Fruit fly (Drosophila melanogaster) whole organism, embryonic: ENCODE measurements around the gene CG46440.

Experiments
- CG10462 ChIP-seq: fragments of 200-800 bp; sonication (Bioruptor generic); optimal IDR thresholded peaks from 2 replicates; lab custom pipeline; 2016; ENCODE audit warnings: missing biosample characterization, missing genetic modification characterization
- CG10654 ChIP-seq: fragments of 200-800 bp; sonication (Bioruptor generic); optimal IDR thresholded peaks from 2 replicates; lab custom pipeline; 2016; ENCODE audit warnings: missing biosample characterization, missing genetic modification characterization
- CG12236 ChIP-seq: fragments of 200-800 bp; sonication (Bioruptor generic); optimal IDR thresholded peaks from 2 replicates; lab custom pipeline; 2016; ENCODE audit warnings: missing biosample characterization, missing genetic modification characterization
- CG13424 ChIP-seq: fragments of 200-800 bp; sonication (Bioruptor generic); optimal IDR thresholded peaks from 2 replicates; lab custom pipeline; 2019; ENCODE audit warnings: missing biosample characterization, mild to moderate bottlenecking, missing genetic modification characterization, moderate library complexity
- CG1529 ChIP-seq: fragments of 200-800 bp; sonication (Bioruptor generic); optimal IDR thresholded peaks from 3 replicates; lab custom pipeline; 2018; ENCODE audit warnings: missing biosample characterization, missing genetic modification characterization
- CG17186 ChIP-seq: fragments of 200-800 bp; sonication (Bioruptor generic); optimal IDR thresholded peaks from 3 replicates; lab custom pipeline; 2017; ENCODE audit warnings: missing biosample characterization, missing genetic modification reagents, missing genetic modification characterization
- CG18599 ChIP-seq: fragments of 200-800 bp; sonication (Bioruptor generic); optimal IDR thresholded peaks from 3 replicates; lab custom pipeline; 2017; ENCODE audit warnings: missing biosample characterization, missing genetic modification characterization, mild to moderate bottlenecking, moderate library complexity, missing genetic modification reagents
- CG2120 ChIP-seq: fragments of 200-800 bp; sonication (Bioruptor generic); optimal IDR thresholded peaks from 3 replicates; lab custom pipeline; 2016; ENCODE audit warnings: missing biosample characterization, missing genetic modification characterization
- CG30431 ChIP-seq: fragments of 200-800 bp; sonication (Bioruptor generic); optimal IDR thresholded peaks from 2 replicates; lab custom pipeline; 2017; ENCODE audit warnings: missing biosample characterization, missing genetic modification characterization
- CG33213 ChIP-seq: fragments of 200-800 bp; sonication (Bioruptor generic); optimal IDR thresholded peaks from 3 replicates; lab custom pipeline; 2016; ENCODE audit warnings: missing biosample characterization, missing genetic modification characterization
- CG3995 ChIP-seq: fragments of 200-800 bp; sonication (Bioruptor generic); optimal IDR thresholded peaks from 3 replicates; lab custom pipeline; 2016; ENCODE audit warnings: missing biosample characterization, missing genetic modification characterization
- CG4360 ChIP-seq: fragments of 200-800 bp; sonication (Bioruptor generic); IDR thresholded peaks from 2 replicates; pipeline ENCODE4 v1.3.6; 2022; ENCODE audit warnings: missing biosample characterization, missing genetic modification characterization
- CG5953 ChIP-seq: fragments of 200-800 bp; sonication (Bioruptor generic); IDR thresholded peaks from 2 replicates; pipeline ENCODE4 v1.3.6; 2022; ENCODE audit warnings: missing biosample characterization, missing genetic modification characterization
- CG6683 ChIP-seq: fragments of 200-800 bp; sonication (Bioruptor generic); optimal IDR thresholded peaks from 2 replicates; lab custom pipeline; 2017; ENCODE audit warnings: missing biosample characterization, mild to moderate bottlenecking, missing genetic modification characterization, missing genetic modification reagents
- CG6765 ChIP-seq: fragments of 200-800 bp; sonication (Bioruptor generic); optimal IDR thresholded peaks from 3 replicates; lab custom pipeline; 2017; ENCODE audit warnings: missing biosample characterization, mild to moderate bottlenecking, missing genetic modification characterization
- CG6791 ChIP-seq: fragments of 200-800 bp; sonication (Bioruptor generic); IDR thresholded peaks from 3 replicates; pipeline ENCODE4 v1.3.6; 2022; ENCODE audit warnings: missing biosample characterization, missing genetic modification characterization; ENCODE audit not compliant: partially characterized antibody
- CG7786 ChIP-seq: fragments of 200-800 bp; sonication (Bioruptor generic); optimal IDR thresholded peaks from 2 replicates; lab custom pipeline; 2016; ENCODE audit warnings: missing biosample characterization, missing genetic modification characterization
- CG8089 ChIP-seq: fragments of 200-800 bp; sonication (Bioruptor generic); optimal IDR thresholded peaks from 3 replicates; lab custom pipeline; 2016; ENCODE audit warnings: missing biosample characterization, missing genetic modification characterization
- CG8388 ChIP-seq: fragments of 200-800 bp; sonication (Bioruptor generic); optimal IDR thresholded peaks from 2 replicates; lab custom pipeline; 2019; ENCODE audit warnings: missing biosample characterization, mild to moderate bottlenecking, missing genetic modification characterization, moderate library complexity
- CG9727 ChIP-seq: fragments of 200-800 bp; sonication (Bioruptor generic); optimal IDR thresholded peaks from 3 replicates; lab custom pipeline; 2017; ENCODE audit warnings: missing biosample characterization, mild to moderate bottlenecking, missing genetic modification characterization
- CG9817 ChIP-seq: fragments of 200-800 bp; sonication (Bioruptor generic); optimal IDR thresholded peaks from 2 replicates; lab custom pipeline; 2018; ENCODE audit warnings: missing biosample characterization, mild to moderate bottlenecking, missing genetic modification characterization, moderate library complexity
- CHES-1-like ChIP-seq: fragments of 200-800 bp; sonication (Bioruptor generic); optimal IDR thresholded peaks from 2 replicates; lab custom pipeline; 2016; ENCODE audit warnings: missing biosample characterization, missing genetic modification characterization
- CkIIα-i1 ChIP-seq: fragments of 200-800 bp; sonication (Bioruptor generic); IDR thresholded peaks from 2 replicates; pipeline ENCODE4 v1.3.6; 2022; ENCODE audit warnings: missing biosample characterization, missing genetic modification characterization
- ERR ChIP-seq: fragments of 200-800 bp; sonication (Bioruptor generic); optimal IDR thresholded peaks from 2 replicates; lab custom pipeline; 2016; ENCODE audit warnings: missing biosample characterization, missing genetic modification characterization
- Sox102F ChIP-seq: fragments of 200-800 bp; sonication (Bioruptor generic); optimal IDR thresholded peaks from 2 replicates; lab custom pipeline; 2018; ENCODE audit warnings: missing biosample characterization, mild to moderate bottlenecking, missing genetic modification characterization, moderate library complexity
- ase ChIP-seq: fragments of 200-800 bp; sonication (Bioruptor generic); IDR thresholded peaks from 3 replicates; pipeline ENCODE4 v1.3.6; 2022; ENCODE audit warnings: missing biosample characterization, missing genetic modification characterization
- bowl ChIP-seq: fragments of 200-800 bp; sonication (Bioruptor generic); IDR thresholded peaks from 2 replicates; pipeline ENCODE4 v1.3.6; 2022; ENCODE audit warnings: missing biosample characterization, missing genetic modification characterization
- btn ChIP-seq: fragments of 200-800 bp; sonication (Bioruptor generic); optimal IDR thresholded peaks from 2 replicates; lab custom pipeline; 2016; ENCODE audit warnings: missing biosample characterization, missing genetic modification characterization
- cato ChIP-seq: fragments of 200-800 bp; sonication (Bioruptor generic); optimal IDR thresholded peaks from 2 replicates; lab custom pipeline; 2016; ENCODE audit warnings: missing biosample characterization, missing genetic modification characterization, borderline replicate concordance
- da ChIP-seq: fragments of 200-800 bp; sonication (Bioruptor generic); optimal IDR thresholded peaks from 2 replicates; lab custom pipeline; 2016; ENCODE audit warnings: missing biosample characterization, missing genetic modification characterization
- dmrt11E ChIP-seq: fragments of 200-800 bp; sonication (Bioruptor generic); optimal IDR thresholded peaks from 3 replicates; lab custom pipeline; 2018; ENCODE audit warnings: missing biosample characterization, mild to moderate bottlenecking, missing genetic modification characterization, moderate library complexity
- dpn ChIP-seq, 2 experiments: fragments of 200-800 bp; sonication (Bioruptor generic); optimal IDR thresholded peaks; 3 replicates each; lab custom pipeline; 2016; ENCODE audit warnings: missing biosample characterization in 2 of 2, missing genetic modification characterization in 2 of 2
- ewg ChIP-seq: fragments of 200-800 bp; sonication (Bioruptor generic); optimal IDR thresholded peaks from 3 replicates; lab custom pipeline; 2017; ENCODE audit warnings: mild to moderate bottlenecking, missing biosample characterization, missing genetic modification reagents, missing genetic modification characterization
- jing ChIP-seq: fragments of 200-800 bp; sonication (Bioruptor generic); optimal IDR thresholded peaks from 2 replicates; lab custom pipeline; 2018; ENCODE audit warnings: missing biosample characterization, mild to moderate bottlenecking, missing genetic modification characterization
- kah ChIP-seq: fragments of 200-800 bp; sonication (Bioruptor generic); optimal IDR thresholded peaks from 2 replicates; lab custom pipeline; 2018; ENCODE audit warnings: missing biosample characterization, mild to moderate bottlenecking, missing genetic modification characterization
- kay ChIP-seq: fragments of 200-800 bp; sonication (Bioruptor generic); optimal IDR thresholded peaks from 2 replicates; lab custom pipeline; 2016; ENCODE audit warnings: missing biosample characterization, missing genetic modification characterization
- kni ChIP-seq: fragments of 200-800 bp; sonication (Bioruptor generic); optimal IDR thresholded peaks from 3 replicates; lab custom pipeline; 2017; ENCODE audit warnings: mild to moderate bottlenecking, missing biosample characterization, missing genetic modification reagents, missing genetic modification characterization
- mirr ChIP-seq: fragments of 200-800 bp; sonication (Bioruptor generic); optimal IDR thresholded peaks from 3 replicates; lab custom pipeline; 2018; ENCODE audit warnings: missing biosample characterization, mild to moderate bottlenecking, missing genetic modification characterization
- pan ChIP-seq, 4 experiments: fragments of >200 bp in 3 of 4; fragments of 200-800 bp in 1 of 4; sonication (Bioruptor generic) in 1 of 4; optimal IDR thresholded peaks in 3 of 4; IDR thresholded peaks in 1 of 4; 2 replicates each; pipeline versions ENCODE4 v1.3.6 to Lab custom; 2017 to 2022; ENCODE audit warnings: missing biosample characterization in 2 of 4, missing genetic modification characterization in 2 of 4, mixed read lengths in 1 of 4
- pita ChIP-seq: fragments of 200-800 bp; sonication (Bioruptor generic); optimal IDR thresholded peaks from 2 replicates; lab custom pipeline; 2017; ENCODE audit warnings: missing biosample characterization, mild to moderate bottlenecking, missing genetic modification characterization
- shn ChIP-seq: fragments of 200-800 bp; sonication (Bioruptor generic); optimal IDR thresholded peaks from 3 replicates; lab custom pipeline; 2016; ENCODE audit warnings: missing biosample characterization, missing genetic modification characterization
- tll ChIP-seq, 2 experiments: fragments of 200-800 bp in 1 of 2; fragments of >200 bp in 1 of 2; sonication (Bioruptor generic) in 1 of 2; optimal IDR thresholded peaks; 2 replicates each; lab custom pipeline; 2017 to 2019; ENCODE audit warnings: missing biosample characterization in 2 of 2, missing genetic modification characterization in 2 of 2, mild to moderate bottlenecking in 1 of 2, moderate library complexity in 1 of 2
- tup ChIP-seq: fragments of 200-800 bp; sonication (Bioruptor generic); optimal IDR thresholded peaks from 2 replicates; lab custom pipeline; 2016; ENCODE audit warnings: missing biosample characterization, mild to moderate bottlenecking, missing genetic modification characterization, moderate library complexity
- vvl ChIP-seq: fragments of 200-800 bp; sonication (Bioruptor generic); IDR thresholded peaks from 2 replicates; pipeline ENCODE4 v1.3.6; 2022; ENCODE audit warnings: missing biosample characterization, missing genetic modification characterization
- wek ChIP-seq: fragments of 200-800 bp; sonication (Bioruptor generic); optimal IDR thresholded peaks from 3 replicates; lab custom pipeline; 2018; ENCODE audit warnings: missing biosample characterization, mild to moderate bottlenecking, missing genetic modification characterization, moderate library complexity

The CG46440 gene

dm6 chrX:15874437-15874836 is 16.8 kb upstream of the CG46440 start:
- TF ChIP-seq CG18599, result no peak
- TF ChIP-seq CG6791 (GFP tag; lab: Robert Waterston, UW), result no peak
- no peak for TF ChIP-seq bowl (GFP tag; lab: Robert Waterston, UW)
- no peak for TF ChIP-seq pita (GFP tag; lab: Kevin White, UChicago)
- TF ChIP-seq CG3995 (GFP tag; lab: Kevin White, UChicago), result no peak
- TF ChIP-seq shn, result no peak
- TF ChIP-seq kni (GFP tag; lab: Kevin White, UChicago), result no peak
- no peak for TF ChIP-seq CG30431 (GFP tag; lab: Kevin White, UChicago)
- TF ChIP-seq cato (GFP tag; lab: Kevin White, UChicago), result no peak
- TF ChIP-seq ase (GFP tag; lab: Robert Waterston, UW), result no peak
- TF ChIP-seq jing (GFP tag; lab: Kevin White, UChicago), result no peak
- TF ChIP-seq, all 482 proteins: peak for 0

dm6 chrX:15870777-15871757 is 13.4 kb upstream of the CG46440 start:
- TF ChIP-seq da (GFP tag; lab: Kevin White, UChicago) (no peak), CG1529 (GFP tag; lab: Kevin White, UChicago) (peak; percentile 50), CG8388 (GFP tag; lab: Kevin White, UChicago) (no peak), kah (peak; percentile 71), CG9727 (peak; percentile 63), CG17186 (GFP tag; lab: Kevin White, UChicago) (no peak), CG6683 (peak; percentile 74), CG8089 (peak; percentile 53), wek (peak; percentile 90), ERR (GFP tag; lab: Kevin White, UChicago) (peak; percentile 41), mirr (GFP tag; lab: Kevin White, UChicago) (peak; percentile 93), CkIIα-i1 (GFP tag; lab: Robert Waterston, UW) (0 out of 2 replicates have a peak, but pooled peaks have one; percentile 10), CG12236 (peak; percentile 55), CG2120 (GFP tag; lab: Kevin White, UChicago) (peak; percentile 57), CG5953 (GFP tag; lab: Robert Waterston, UW) (0 out of 2 replicates have a peak, but pooled peaks have one; percentile 9), CG9817 (tag; lab: Kevin White, UChicago) (no peak), kay (GFP tag; lab: Kevin White, UChicago) (peak; percentile 31), CHES-1-like (GFP tag; lab: Kevin White, UChicago) (peak; percentile 43), btn (GFP tag; lab: Kevin White, UChicago) (no peak), dpn (GFP tag; optimal IDR thresholded peaks at IDR 0.05; lab: Kevin White, UChicago) (peak in 1 of 2 experiments; percentile 58), tll (GFP tag; optimal IDR thresholded peaks at IDR 0.05; lab: Kevin White, UChicago) (no peak), CG10654 (GFP tag; lab: Kevin White, UChicago) (peak; percentile 48), dmrt11E (tag; lab: Kevin White, UChicago) (peak; percentile 19), vvl (GFP tag; lab: Robert Waterston, UW) (peak; percentile 49; the same call in 1 of the 2 replicates), Sox102F (no peak), CG7786 (GFP tag; lab: Kevin White, UChicago) (peak; percentile 13), CG18599 (no peak), tup (GFP tag; lab: Kevin White, UChicago) (peak; percentile 19), CG4360 (GFP tag; lab: Robert Waterston, UW) (0 out of 2 replicates have a peak, but pooled peaks have one; percentile 25), CG10462 (GFP tag; lab: Kevin White, UChicago) (peak; percentile 18), CG6765 (GFP tag; lab: Kevin White, UChicago) (peak; percentile 86), CG13424 (peak; percentile 55), ewg (GFP tag; lab: Kevin White, UChicago) (no peak), pan (optimal IDR thresholded peaks at IDR 0.05; lab: Kevin White, UChicago) (no peak), pan (GFP tag; optimal IDR thresholded peaks at IDR 0.05 in 1 of 2, IDR thresholded peaks at IDR 0.05 in 1 of 2) (peak in 1 of 2 experiments; percentile 23), CG33213 (GFP tag; lab: Kevin White, UChicago) (peak; percentile 68)
